Worm (Caenorhabditis elegans): ENCODE measurements around the gene ZK1240.3.

- TF ChIP-seq F13H6.1 (tag; optimal IDR thresholded peaks at IDR 0.05) (no peak), tbx-2 (tag; optimal IDR thresholded peaks at IDR 0.05) (no peak), lim-6 (tag; optimal IDR thresholded peaks at IDR 0.05) (no peak), gmeb-2 (tag; optimal IDR thresholded peaks at IDR 0.05) (no peak), ceh-24 (tag; optimal IDR thresholded peaks at IDR 0.05) (no peak), hlh-13 (GFP tag; optimal IDR thresholded peaks at IDR 0.05) (no peak), unc-86 (tag; optimal IDR thresholded peaks at IDR 0.05) (no peak), ref-2 (tag; optimal IDR thresholded peaks at IDR 0.05) (no peak), pqm-1 (tag; optimal IDR thresholded peaks at IDR 0.05) (no peak), pha-4 (tag; optimal IDR thresholded peaks at IDR 0.05) (no peak), nfya-1 (tag; optimal IDR thresholded peaks at IDR 0.05) (no peak)
Observed at ce11 chrII:2359965-2360364, 39.8 kb downstream of the ZK1240.3 start, which contains the start of gene F43C11.16.
